Fruit fly (Drosophila melanogaster) whole organism, embryonic: ENCODE results near the gene CG11550.
A peak's percentile ranks its signal among the peaks of the same experiment; 100 is the strongest.

Source experiments
- Aef1 ChIP-seq: fragments of 200-800 bp; sonication (Bioruptor generic); IDR thresholded peaks from 3 replicates; pipeline ENCODE4 v1.3.6; 2022; ENCODE audit warnings: missing biosample characterization, missing genetic modification characterization
- BtbVII ChIP-seq: fragments of 200-800 bp; sonication (Bioruptor generic); optimal IDR thresholded peaks from 3 replicates; lab custom pipeline; 2017; ENCODE audit warnings: missing biosample characterization, mild to moderate bottlenecking, missing genetic modification characterization
- CG12071 ChIP-seq: fragments of 200-800 bp; sonication (Bioruptor generic); optimal IDR thresholded peaks from 3 replicates; lab custom pipeline; 2018; ENCODE audit warnings: missing biosample characterization, mild to moderate bottlenecking, missing genetic modification characterization
- CG12744 ChIP-seq: fragments of 200-800 bp; sonication (Bioruptor generic); optimal IDR thresholded peaks from 2 replicates; lab custom pipeline; 2016; ENCODE audit warnings: missing biosample characterization, missing genetic modification characterization
- CG12942 ChIP-seq: fragments of 200-800 bp; sonication (Bioruptor generic); optimal IDR thresholded peaks from 3 replicates; lab custom pipeline; 2016; ENCODE audit warnings: missing biosample characterization, missing genetic modification characterization
- CG14050 ChIP-seq: fragments of 200-800 bp; sonication (Bioruptor generic); IDR thresholded peaks from 3 replicates; pipeline ENCODE4 v1.3.6; 2022; ENCODE audit warnings: missing biosample characterization, missing genetic modification characterization
- CG14441 ChIP-seq: fragments of 200-800 bp; sonication (Bioruptor generic); IDR thresholded peaks from 2 replicates; pipeline ENCODE4 v1.3.6; 2022; ENCODE audit warnings: missing biosample characterization, missing genetic modification characterization
- CG15601 ChIP-seq: fragments of 200-800 bp; sonication (Bioruptor generic); optimal IDR thresholded peaks from 3 replicates; lab custom pipeline; 2019; ENCODE audit warnings: missing biosample characterization, mild to moderate bottlenecking, missing genetic modification characterization, moderate library complexity
- CG15696 ChIP-seq: fragments of 200-800 bp; sonication (Bioruptor generic); optimal IDR thresholded peaks from 2 replicates; lab custom pipeline; 2019; ENCODE audit warnings: missing biosample characterization, mild to moderate bottlenecking, missing genetic modification characterization, moderate library complexity
- CG17361 ChIP-seq: fragments of 200-800 bp; sonication (Bioruptor generic); IDR thresholded peaks from 3 replicates; pipeline ENCODE4 v1.3.6; 2022; ENCODE audit warnings: missing biosample characterization, missing genetic modification characterization
- CG18262 ChIP-seq: fragments of 200-800 bp; optimal IDR thresholded peaks from 3 replicates; lab custom pipeline; 2019; ENCODE audit warnings: missing biosample characterization, mild to moderate bottlenecking, missing genetic modification characterization, moderate library complexity
- CG2875 ChIP-seq: fragments of 200-800 bp; sonication (Bioruptor generic); optimal IDR thresholded peaks from 2 replicates; lab custom pipeline; 2017; ENCODE audit warnings: missing biosample characterization, mild to moderate bottlenecking, missing genetic modification characterization, missing genetic modification reagents
- CG30403 ChIP-seq: fragments of 200-800 bp; sonication (Bioruptor generic); optimal IDR thresholded peaks from 3 replicates; lab custom pipeline; 2016; ENCODE audit warnings: missing biosample characterization, missing genetic modification characterization
- CG31388 ChIP-seq: fragments of 200-800 bp; sonication (Bioruptor generic); optimal IDR thresholded peaks from 2 replicates; lab custom pipeline; 2016; ENCODE audit warnings: missing biosample characterization, missing genetic modification characterization
- CG3281 ChIP-seq: fragments of 200-800 bp; sonication (Bioruptor generic); optimal IDR thresholded peaks from 3 replicates; lab custom pipeline; 2017; ENCODE audit warnings: missing biosample characterization, mild to moderate bottlenecking, missing genetic modification characterization
- CG33213 ChIP-seq: fragments of 200-800 bp; sonication (Bioruptor generic); optimal IDR thresholded peaks from 3 replicates; lab custom pipeline; 2016; ENCODE audit warnings: missing biosample characterization, missing genetic modification characterization
- CG34224 ChIP-seq: fragments of 200-800 bp; sonication (Bioruptor generic); IDR thresholded peaks from 3 replicates; pipeline ENCODE4 v1.3.6; 2022; ENCODE audit warnings: missing biosample characterization, missing genetic modification characterization; ENCODE audit not compliant: partially characterized antibody
- CG4282 ChIP-seq: fragments of 200-800 bp; sonication (Bioruptor generic); optimal IDR thresholded peaks from 2 replicates; lab custom pipeline; 2016; ENCODE audit warnings: missing biosample characterization, missing genetic modification characterization
- CG4404 ChIP-seq: fragments of 200-800 bp; sonication (Bioruptor generic); IDR thresholded peaks from 2 replicates; pipeline ENCODE4 v1.3.6; 2022; ENCODE audit warnings: missing biosample characterization, missing genetic modification characterization
- CG4424 ChIP-seq: fragments of 200-800 bp; sonication (Bioruptor generic); optimal IDR thresholded peaks from 3 replicates; lab custom pipeline; 2016; ENCODE audit warnings: missing biosample characterization, missing genetic modification characterization
- CG6683 ChIP-seq: fragments of 200-800 bp; sonication (Bioruptor generic); optimal IDR thresholded peaks from 2 replicates; lab custom pipeline; 2017; ENCODE audit warnings: missing biosample characterization, mild to moderate bottlenecking, missing genetic modification characterization, missing genetic modification reagents
- CG7839 ChIP-seq: fragments of 200-800 bp; sonication (Bioruptor generic); optimal IDR thresholded peaks from 3 replicates; lab custom pipeline; 2018; ENCODE audit warnings: missing biosample characterization, mild to moderate bottlenecking, missing genetic modification characterization, moderate library complexity
- CG9215 ChIP-seq: fragments of 200-800 bp; sonication (Bioruptor generic); IDR thresholded peaks from 2 replicates; pipeline ENCODE4 v1.3.6; 2022; ENCODE audit warnings: missing biosample characterization, missing genetic modification characterization
- CHES-1-like ChIP-seq: fragments of 200-800 bp; sonication (Bioruptor generic); optimal IDR thresholded peaks from 2 replicates; lab custom pipeline; 2016; ENCODE audit warnings: missing biosample characterization, missing genetic modification characterization
- Dip2 ChIP-seq: fragments of 200-800 bp; sonication (Bioruptor generic); IDR thresholded peaks from 2 replicates; pipeline ENCODE4 v1.3.6; 2022; ENCODE audit warnings: missing biosample characterization, missing genetic modification characterization
- Dll ChIP-seq: fragments of 200-800 bp; sonication (Bioruptor generic); IDR thresholded peaks from 4 replicates; pipeline ENCODE4 v1.3.6; 2022; ENCODE audit warnings: missing biosample characterization, missing genetic modification characterization; ENCODE audit not compliant: partially characterized antibody
- HLH4C ChIP-seq: fragments of 200-800 bp; sonication (Bioruptor generic); IDR thresholded peaks from 3 replicates; pipeline ENCODE4 v1.3.6; 2022; ENCODE audit warnings: missing biosample characterization, missing genetic modification characterization; ENCODE audit not compliant: partially characterized antibody
- Hr78 ChIP-seq, 2 experiments: fragments of 200-800 bp in 1 of 2; fragments of >200 bp in 1 of 2; sonication (Bioruptor generic) in 1 of 2; optimal IDR thresholded peaks; 2 replicates each; lab custom pipeline; 2017 to 2019; ENCODE audit warnings: missing biosample characterization in 2 of 2, missing genetic modification characterization in 2 of 2, mild to moderate bottlenecking in 1 of 2, moderate library complexity in 1 of 2
- Kr ChIP-seq: fragments of 200-800 bp; sonication (Bioruptor generic); optimal IDR thresholded peaks from 2 replicates; lab custom pipeline; 2017; ENCODE audit warnings: missing biosample characterization, mild to moderate bottlenecking, missing genetic modification characterization
- Mad ChIP-seq: fragments of 200-800 bp; sonication (Bioruptor generic); optimal IDR thresholded peaks from 2 replicates; lab custom pipeline; 2016; ENCODE audit warnings: missing biosample characterization, missing genetic modification characterization
- Mes4 ChIP-seq: fragments of 200-800 bp; sonication (Bioruptor generic); optimal IDR thresholded peaks from 2 replicates; lab custom pipeline; 2016; ENCODE audit warnings: missing biosample characterization, missing genetic modification characterization
- Mrtf ChIP-seq: fragments of 200-800 bp; sonication (Bioruptor generic); IDR thresholded peaks from 3 replicates; pipeline ENCODE4 v1.3.6; 2022; ENCODE audit warnings: missing biosample characterization, missing genetic modification characterization
- crc ChIP-seq: fragments of 200-800 bp; sonication (Bioruptor generic); optimal IDR thresholded peaks from 2 replicates; lab custom pipeline; 2016; ENCODE audit warnings: missing biosample characterization, missing genetic modification characterization
- cwo ChIP-seq: fragments of 200-800 bp; sonication (Bioruptor generic); optimal IDR thresholded peaks from 3 replicates; lab custom pipeline; 2017; ENCODE audit warnings: missing biosample characterization, missing genetic modification characterization, mild to moderate bottlenecking, moderate library complexity, missing genetic modification reagents
- dmrt11E ChIP-seq: fragments of 200-800 bp; sonication (Bioruptor generic); optimal IDR thresholded peaks from 3 replicates; lab custom pipeline; 2018; ENCODE audit warnings: missing biosample characterization, mild to moderate bottlenecking, missing genetic modification characterization, moderate library complexity
- emc ChIP-seq: fragments of 200-800 bp; sonication (Bioruptor generic); optimal IDR thresholded peaks from 2 replicates; lab custom pipeline; 2016; ENCODE audit warnings: missing biosample characterization, missing genetic modification characterization
- grau ChIP-seq: fragments of 200-800 bp; optimal IDR thresholded peaks from 3 replicates; lab custom pipeline; 2019; ENCODE audit warnings: missing biosample characterization, mild to moderate bottlenecking, missing genetic modification characterization, moderate library complexity
- grn ChIP-seq: fragments of 200-800 bp; sonication (Bioruptor generic); optimal IDR thresholded peaks from 3 replicates; lab custom pipeline; 2017; ENCODE audit warnings: missing biosample characterization, missing genetic modification characterization
- klu ChIP-seq: fragments of 200-800 bp; sonication (Bioruptor generic); IDR thresholded peaks from 2 replicates; pipeline ENCODE4 v1.3.6; 2022; ENCODE audit warnings: missing biosample characterization, missing genetic modification characterization
- lilli ChIP-seq: fragments of 200-800 bp; sonication (Bioruptor generic); optimal IDR thresholded peaks from 3 replicates; lab custom pipeline; 2016; ENCODE audit warnings: missing biosample characterization, missing genetic modification characterization
- maf-S ChIP-seq: fragments of 200-800 bp; sonication (Bioruptor generic); optimal IDR thresholded peaks from 2 replicates; lab custom pipeline; 2016; ENCODE audit warnings: missing biosample characterization, missing genetic modification characterization
- nmo ChIP-seq: fragments of 200-800 bp; sonication (Bioruptor generic); optimal IDR thresholded peaks from 2 replicates; lab custom pipeline; 2018; ENCODE audit warnings: missing biosample characterization, mild to moderate bottlenecking, missing genetic modification characterization, moderate library complexity
- onecut ChIP-seq: fragments of 200-800 bp; sonication (Bioruptor generic); IDR thresholded peaks from 2 replicates; pipeline ENCODE4 v1.3.6; 2022; ENCODE audit warnings: missing biosample characterization, missing genetic modification characterization
- pb ChIP-seq: fragments of 200-800 bp; sonication (Bioruptor generic); optimal IDR thresholded peaks from 3 replicates; lab custom pipeline; 2016; ENCODE audit warnings: missing biosample characterization, missing genetic modification characterization
- pfk ChIP-seq: fragments of 200-800 bp; sonication (Bioruptor generic); optimal IDR thresholded peaks from 2 replicates; lab custom pipeline; 2018; ENCODE audit warnings: missing biosample characterization, mild to moderate bottlenecking, missing genetic modification characterization, moderate library complexity
- pho ChIP-seq: fragments of 200-800 bp; sonication (Bioruptor generic); optimal IDR thresholded peaks from 2 replicates; lab custom pipeline; 2016; ENCODE audit warnings: missing biosample characterization, missing genetic modification characterization
- pita ChIP-seq: fragments of 200-800 bp; sonication (Bioruptor generic); optimal IDR thresholded peaks from 2 replicates; lab custom pipeline; 2017; ENCODE audit warnings: missing biosample characterization, mild to moderate bottlenecking, missing genetic modification characterization
- sens ChIP-seq: fragments of 200-800 bp; sonication (Bioruptor generic); peaks from one replicate; lab custom pipeline; 2016; ENCODE audit warnings: missing biosample characterization, missing genetic modification characterization
- sim ChIP-seq: fragments of 200-800 bp; sonication (Bioruptor generic); IDR thresholded peaks from 2 replicates; pipeline ENCODE4 v1.3.6; 2022; ENCODE audit warnings: missing biosample characterization, missing genetic modification characterization
- sima ChIP-seq: fragments of 200-800 bp; sonication (Bioruptor generic); optimal IDR thresholded peaks from 2 replicates; lab custom pipeline; 2016; ENCODE audit warnings: missing biosample characterization, missing genetic modification characterization
- slbo ChIP-seq: fragments of 200-800 bp; sonication (Bioruptor generic); IDR thresholded peaks from 2 replicates; pipeline ENCODE4 v1.3.6; 2022; ENCODE audit warnings: missing biosample characterization, missing genetic modification characterization
- sr ChIP-seq: fragments of 200-800 bp; sonication (Bioruptor generic); IDR thresholded peaks from 3 replicates; pipeline ENCODE4 v1.3.6; 2022; ENCODE audit warnings: missing biosample characterization, missing genetic modification characterization
- unc-4 ChIP-seq: fragments of 200-800 bp; sonication (Bioruptor generic); IDR thresholded peaks from 2 replicates; pipeline ENCODE4 v1.3.6; 2022; ENCODE audit warnings: missing biosample characterization, missing genetic modification characterization; ENCODE audit not compliant: partially characterized antibody

CG11550 gene

dm6 chr3R:31724136-31724535, 44.5 kb upstream of the CG11550 start (continued):
- TF ChIP-seq maf-S (GFP tag; lab: Kevin White, UChicago) (no peak), sim (GFP tag; lab: Robert Waterston, UW) (no peak), Mad (no peak), crc (GFP tag; lab: Kevin White, UChicago) (no peak), CG12942 (no peak), CG15696 (tag; lab: Kevin White, UChicago) (no peak), Kr (GFP tag; lab: Kevin White, UChicago) (no peak), lilli (GFP tag; lab: Kevin White, UChicago) (no peak), Dll (no peak), emc (GFP tag; lab: Kevin White, UChicago) (no peak), Mes4 (GFP tag; lab: Kevin White, UChicago) (peak; percentile 3), cwo (GFP tag; lab: Kevin White, UChicago) (no peak), CG9215 (GFP tag; lab: Robert Waterston, UW) (no peak), CG17361 (GFP tag; lab: Robert Waterston, UW) (no peak), CG31388 (no peak), HLH4C (GFP tag; lab: Robert Waterston, UW) (no peak), CG15601 (tag; lab: Kevin White, UChicago) (no peak), CG6683 (GFP tag; lab: Kevin White, UChicago) (no peak), unc-4 (no peak), sens (GFP tag; lab: Kevin White, UChicago) (peak; percentile 74), CG18262 (tag; lab: Kevin White, UChicago) (no peak), onecut (GFP tag; lab: Robert Waterston, UW) (no peak), sr (GFP tag; lab: Robert Waterston, UW) (no peak), pita (GFP tag; lab: Kevin White, UChicago) (no peak), grau (tag; lab: Kevin White, UChicago) (peak; percentile 62), pb (GFP tag; lab: Kevin White, UChicago) (no peak), CG34224 (no peak), CG30403 (GFP tag; lab: Kevin White, UChicago) (peak; percentile 12), CG14441 (GFP tag; lab: Robert Waterston, UW) (no peak), BtbVII (GFP tag; lab: Kevin White, UChicago) (no peak), grn (GFP tag; lab: Kevin White, UChicago) (no peak), CG7839 (peak; percentile 1), Dip2 (GFP tag; lab: Robert Waterston, UW) (no peak), CG4424 (GFP tag; lab: Kevin White, UChicago) (no peak), sima (GFP tag; lab: Kevin White, UChicago) (no peak), Mrtf (no peak), pho (no peak), CG2875 (GFP tag; lab: Kevin White, UChicago) (no peak), Aef1 (GFP tag; lab: Robert Waterston, UW) (no peak), CG3281 (no peak), dmrt11E (tag; lab: Kevin White, UChicago) (peak; percentile 25), CG12744 (GFP tag; lab: Kevin White, UChicago) (no peak), CG4282 (no peak), slbo (GFP tag; lab: Robert Waterston, UW) (no peak), Hr78 (GFP tag; optimal IDR thresholded peaks at IDR 0.05; lab: Kevin White, UChicago) (no peak), CG14050 (no peak), pfk (GFP tag; lab: Kevin White, UChicago) (no peak), CG12071 (no peak), CG33213 (no peak), nmo (GFP tag; lab: Kevin White, UChicago) (peak; percentile 30), CHES-1-like (GFP tag; lab: Kevin White, UChicago) (no peak), CG4404 (GFP tag; lab: Robert Waterston, UW) (no peak), klu (GFP tag; lab: Robert Waterston, UW) (no peak)
